Worm (Caenorhabditis elegans): ENCODE results near the gene K05F1.9.

ce11 chrII:5819655-5820054, 18.7 kb upstream of the K05F1.9 start:
- no peak for TF ChIP-seq mep-1 (tag; optimal IDR thresholded peaks at IDR 0.05)
- TF ChIP-seq unc-62 (GFP tag; optimal IDR thresholded peaks at IDR 0.05): no peak
